Worm (Caenorhabditis elegans): ENCODE results near the gene F36A4.5.

ce11 chrIV:4262993-4263392, 2.3 kb upstream of the F36A4.5 start, which contains the start of gene col-33:
- no peak for TF ChIP-seq ceh-13 (GFP tag; optimal IDR thresholded peaks at IDR 0.05)
- TF ChIP-seq scrt-1 (GFP tag; IDR thresholded peaks at IDR 0.05): no peak
- TF ChIP-seq ama-1 (optimal IDR thresholded peaks at IDR 0.05): no peak
- no peak for TF ChIP-seq pes-1 (GFP tag; IDR thresholded peaks at IDR 0.05)
- no peak for TF ChIP-seq F13C5.2 (tag; optimal IDR thresholded peaks at IDR 0.05)
- no peak for TF ChIP-seq B0310.2 (tag; optimal IDR thresholded peaks at IDR 0.05)
- no peak for TF ChIP-seq ets-7 (tag; optimal IDR thresholded peaks at IDR 0.05)
- no peak for TF ChIP-seq tbx-37 (GFP tag; conservative IDR thresholded peaks at IDR 0.05)
- TF ChIP-seq tra-4 (tag; optimal IDR thresholded peaks at IDR 0.05): no peak

Data from whole organism, early embryonic.